Fruit fly (Drosophila melanogaster) S2 (cell line): ENCODE data around the gene CG17855.

Source experiments
- CG8478 ChIP-seq: fragments of >200 bp; optimal IDR thresholded peaks from 2 replicates; lab custom pipeline; 2018
- CTCF ChIP-seq, 2 experiments: fragments of >200 bp; optimal IDR thresholded peaks; 2 replicates each; lab custom pipeline; 2018

dm6 chr2L:9526518-9526917 is 13.8 kb upstream of the CG17855 start:
- TF ChIP-seq CG8478 (no peak), CTCF (optimal IDR thresholded peaks at IDR 0.05; lab: Kevin White, UChicago) (no peak)
